Fruit fly (Drosophila melanogaster) whole organism, prepupa: ENCODE data around the gene lap.

Source experiments
- CG10669 ChIP-seq: fragments of 200-800 bp; sonication (Bioruptor generic); optimal IDR thresholded peaks from 3 replicates; lab custom pipeline; 2018; ENCODE audit warnings: missing biosample characterization, mild to moderate bottlenecking, missing genetic modification characterization, moderate library complexity
- CG1621 ChIP-seq: fragments of 200-800 bp; sonication (Bioruptor generic); optimal IDR thresholded peaks from 3 replicates; lab custom pipeline; 2018; ENCODE audit warnings: missing biosample characterization, mild to moderate bottlenecking, missing genetic modification characterization
- CG16779 ChIP-seq: fragments of 200-800 bp; sonication (Bioruptor generic); optimal IDR thresholded peaks from 3 replicates; lab custom pipeline; 2017; ENCODE audit warnings: missing biosample characterization, mild to moderate bottlenecking, missing genetic modification characterization
- CG6276 ChIP-seq: fragments of 200-800 bp; sonication (Bioruptor generic); optimal IDR thresholded peaks from 2 replicates; lab custom pipeline; 2017; ENCODE audit warnings: missing biosample characterization, mild to moderate bottlenecking, missing genetic modification characterization
- CG8319 ChIP-seq: fragments of 200-800 bp; sonication (Bioruptor generic); optimal IDR thresholded peaks from 3 replicates; lab custom pipeline; 2016; ENCODE audit warnings: missing biosample characterization, missing genetic modification characterization
- CG8632 ChIP-seq: fragments of 200-800 bp; sonication (Bioruptor generic); optimal IDR thresholded peaks from 3 replicates; lab custom pipeline; 2016; ENCODE audit warnings: missing biosample characterization, missing genetic modification characterization
- CG9139 ChIP-seq: fragments of 200-800 bp; sonication (Bioruptor generic); optimal IDR thresholded peaks from 3 replicates; lab custom pipeline; 2017; ENCODE audit warnings: missing biosample characterization, mild to moderate bottlenecking, missing genetic modification characterization
- Eip75B ChIP-seq: fragments of 200-800 bp; sonication (Bioruptor generic); optimal IDR thresholded peaks from 3 replicates; lab custom pipeline; 2016; ENCODE audit warnings: missing biosample characterization, missing genetic modification characterization
- Ets21C ChIP-seq: fragments of 200-800 bp; sonication (Bioruptor generic); optimal IDR thresholded peaks from 3 replicates; lab custom pipeline; 2016; ENCODE audit warnings: missing biosample characterization, missing genetic modification characterization
- Lpt ChIP-seq: fragments of 200-800 bp; sonication (Bioruptor generic); optimal IDR thresholded peaks from 3 replicates; lab custom pipeline; 2016; ENCODE audit warnings: missing biosample characterization, missing genetic modification characterization
- Smox ChIP-seq: fragments of 200-800 bp; sonication (Bioruptor generic); optimal IDR thresholded peaks from 3 replicates; lab custom pipeline; 2016; ENCODE audit warnings: missing biosample characterization, missing genetic modification characterization
- acj6 ChIP-seq: fragments of 200-800 bp; sonication (Bioruptor generic); optimal IDR thresholded peaks from 3 replicates; lab custom pipeline; 2016; ENCODE audit warnings: missing biosample characterization, missing genetic modification characterization

DNA sequence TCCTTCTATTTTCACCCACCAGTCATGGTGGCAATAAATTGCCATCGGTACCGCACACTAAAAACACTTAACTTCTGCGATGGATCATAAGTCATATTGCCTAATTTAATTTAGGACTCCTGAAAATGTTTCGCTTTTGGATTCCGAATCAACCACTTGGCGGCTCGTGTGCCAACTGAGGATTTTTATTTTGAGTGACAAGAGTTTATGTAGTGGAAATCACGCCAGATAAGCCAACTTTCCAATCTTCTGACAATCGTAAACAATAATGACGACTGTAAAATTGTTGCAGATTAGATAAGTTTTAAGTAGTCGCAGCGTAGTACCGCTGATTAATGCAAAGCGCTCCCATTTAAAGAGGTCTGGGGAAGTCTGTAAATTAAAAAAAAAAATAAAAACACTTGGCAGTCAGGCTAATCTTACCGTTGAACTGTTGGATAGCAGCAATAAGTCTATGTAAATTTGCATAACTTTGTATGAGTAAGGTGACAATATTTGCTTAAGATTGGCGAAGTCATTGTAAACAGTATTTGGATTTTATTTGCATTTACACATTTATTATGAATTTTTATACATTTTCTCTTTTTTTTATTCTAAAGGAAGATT is 30.2 kb downstream of the lap start, which contains the start of gene CG14606:
- TF ChIP-seq CG8319 (GFP tag; lab: Kevin White, UChicago) (no peak), CG16779 (tag; lab: Kevin White, UChicago) (no peak), CG1621 (tag; lab: Kevin White, UChicago) (no peak), CG10669 (GFP tag; lab: Kevin White, UChicago) (no peak), CG6276 (GFP tag; lab: Kevin White, UChicago) (no peak), Ets21C (GFP tag; lab: Kevin White, UChicago) (no peak), Smox (GFP tag; lab: Kevin White, UChicago) (no peak), CG8632 (GFP tag; lab: Kevin White, UChicago) (no peak), acj6 (GFP tag; lab: Kevin White, UChicago) (no peak), Eip75B (no peak), CG9139 (GFP tag; lab: Kevin White, UChicago) (no peak), Lpt (GFP tag; lab: Kevin White, UChicago) (no peak)
